Worm (Caenorhabditis elegans) whole organism, mixed stage, embryonic: ENCODE results near the gene die-1.

Source experiments
- blmp-1 ChIP-seq: fragments of 150-350 bp; optimal IDR thresholded peaks from 2 replicates; lab custom pipeline; 2014; ENCODE audit warnings: missing biosample characterization, missing genetic modification characterization
- ceh-43 ChIP-seq: fragments of 200-800 bp; sonication (Bioruptor generic); optimal IDR thresholded peaks from 2 replicates; lab custom pipeline; 2018; ENCODE audit warnings: mild to moderate bottlenecking, missing genetic modification characterization, moderate library complexity, missing compliant biosample characterization
- ces-1 ChIP-seq: fragments of 150-350 bp; optimal IDR thresholded peaks from 2 replicates; lab custom pipeline; 2014; ENCODE audit warnings: missing biosample characterization, missing genetic modification reagents, missing genetic modification characterization
- cnd-1 ChIP-seq: fragments of 200-800 bp; sonication (Bioruptor generic); optimal IDR thresholded peaks from 2 replicates; lab custom pipeline; 2018; ENCODE audit warnings: mild to moderate bottlenecking, missing genetic modification characterization, missing compliant biosample characterization
- nhr-2 ChIP-seq: fragments of 150-350 bp; optimal IDR thresholded peaks from 2 replicates; lab custom pipeline; 2014; ENCODE audit warnings: missing biosample characterization, missing genetic modification characterization
- snpc-4 ChIP-seq: fragments of 150-350 bp; optimal IDR thresholded peaks from 2 replicates; lab custom pipeline; 2014; ENCODE audit warnings: missing biosample characterization, missing genetic modification characterization
- unc-120 ChIP-seq: sonication (generic microtip); optimal IDR thresholded peaks from 2 replicates; lab custom pipeline; 2017; ENCODE audit warnings: missing genetic modification characterization, missing compliant biosample characterization; ENCODE audit not compliant: poor library complexity, severe bottlenecking
- unc-62 ChIP-seq: fragments of 150-350 bp; optimal IDR thresholded peaks from 2 replicates; lab custom pipeline; 2014; ENCODE audit warnings: missing biosample characterization, missing genetic modification reagents, missing genetic modification characterization

ce11 chrII:10051485-10051884 lies 16.2 kb downstream of the die-1 start:
- no peak for TF ChIP-seq snpc-4 (tag; lab: Kevin White, UChicago)
- TF ChIP-seq unc-62 (GFP tag; lab: Kevin White, UChicago): no peak
- TF ChIP-seq ceh-43 (GFP tag; lab: Kevin White, UChicago): no peak
- no peak for TF ChIP-seq blmp-1
- TF ChIP-seq cnd-1: no peak
- TF ChIP-seq nhr-2: no peak
- TF ChIP-seq unc-120: no peak
- TF ChIP-seq ces-1 (GFP tag; lab: Kevin White, UChicago): no peak
